Worm (Caenorhabditis elegans): ENCODE results near the gene K07F5.17.

The K07F5.17 gene

DNA sequence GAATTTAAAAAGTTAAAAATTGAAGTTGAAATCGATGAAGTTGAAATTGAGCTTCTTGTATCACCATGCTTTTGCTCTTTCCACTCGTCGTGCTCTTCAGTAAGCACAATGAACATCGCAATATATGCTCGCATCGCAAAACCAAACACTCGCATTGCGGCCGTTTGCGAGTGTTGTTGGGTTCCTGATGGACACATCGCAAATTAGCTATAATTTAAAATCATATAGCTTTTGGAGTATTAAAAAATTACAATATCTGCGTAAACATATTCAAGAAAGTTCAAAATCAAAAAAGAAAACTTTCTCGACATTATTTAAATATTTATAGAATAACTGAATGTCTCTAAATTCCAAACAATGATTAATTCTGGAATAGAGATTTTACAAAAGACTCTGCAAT, at the start of gene K07F5.17:
Gene K07F5.17, plus strand, starts transcription at position 301 of the 400 bp plus-strand sequence.
- no peak for TF ChIP-seq mab-9 (GFP tag; IDR thresholded peaks at IDR 0.05)
- TF ChIP-seq alr-1 (tag; optimal IDR thresholded peaks at IDR 0.05; ENCODE audit: borderline replicate concordance) = no peak
- no peak for TF ChIP-seq snpc-4 (tag; optimal IDR thresholded peaks at IDR 0.05)
- TF ChIP-seq blmp-1 (tag; optimal IDR thresholded peaks at IDR 0.05) = no peak
- TF ChIP-seq irx-1 (tag; optimal IDR thresholded peaks at IDR 0.05) = no peak
- TF ChIP-seq unc-62 (GFP tag; optimal IDR thresholded peaks at IDR 0.05) = no peak
- no peak for TF ChIP-seq grh-1 (GFP tag; IDR thresholded peaks at IDR 0.05)
- TF ChIP-seq nhr-20 (tag; optimal IDR thresholded peaks at IDR 0.05) = no peak
- no peak for TF ChIP-seq snu-23 (GFP tag; optimal IDR thresholded peaks at IDR 0.05)
- no peak for TF ChIP-seq lir-3 (tag; optimal IDR thresholded peaks at IDR 0.05; ENCODE audit: poor library complexity)
- TF ChIP-seq ceh-90 (tag; optimal IDR thresholded peaks at IDR 0.05) = no peak
- no peak for TF ChIP-seq nhr-11 (tag; optimal IDR thresholded peaks at IDR 0.05)
- no peak for TF ChIP-seq sox-4 (tag; optimal IDR thresholded peaks at IDR 0.05)

DNA sequence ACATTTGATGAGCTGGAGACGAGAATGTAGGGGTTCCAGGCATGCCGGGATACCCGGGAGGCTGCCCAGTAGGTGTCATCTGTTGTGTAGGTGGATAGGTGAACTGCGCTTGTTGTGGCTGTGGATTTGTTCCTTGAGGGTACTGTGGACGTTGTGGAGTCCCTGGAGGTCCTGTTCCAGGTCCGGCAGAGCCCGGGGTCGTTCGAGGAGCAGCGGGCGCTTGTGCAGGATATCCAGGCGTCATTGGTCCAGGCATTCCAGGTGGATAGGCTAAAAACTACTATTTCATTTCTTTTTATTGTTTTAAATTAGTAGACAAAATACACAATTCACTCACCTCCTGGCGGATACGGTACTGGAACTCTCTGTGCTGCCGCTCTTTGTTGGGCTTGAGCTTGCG, 46.9 kb upstream of the K07F5.17 start:
- TF ChIP-seq efl-1 (optimal IDR thresholded peaks at IDR 0.05) (no peak), efl-1 (GFP tag; optimal IDR thresholded peaks at IDR 0.05 in 1 of 2) (peak in 1 of 2 experiments; percentile 92), nhr-11 (tag; optimal IDR thresholded peaks at IDR 0.05) (no peak)

- peak; percentile 20 for TF ChIP-seq nhr-85 (tag)
- no peak for TF ChIP-seq swsn-7 (tag; optimal IDR thresholded peaks at IDR 0.05)
Measured at ce11 chrIV:9796494-9796893, 45.7 kb upstream of the K07F5.17 start, which contains the start of gene pis-1. Gene pis-1, minus strand, starts transcription at chrIV:9796594.

- no peak for TF ChIP-seq nhr-28 (tag; optimal IDR thresholded peaks at IDR 0.05)
- peak; percentile 8 to 38 for TF ChIP-seq lsy-2 (tag; optimal IDR thresholded peaks at IDR 0.05)
- TF ChIP-seq nhr-71 (tag; optimal IDR thresholded peaks at IDR 0.05) = peak; percentile 24
- TF ChIP-seq tlp-1 (tag; optimal IDR thresholded peaks at IDR 0.05) = peak; percentile 44
- peak; percentile 56 for TF ChIP-seq nhr-90 (tag; optimal IDR thresholded peaks at IDR 0.05; ENCODE audit: poor library complexity)
- TF ChIP-seq nhr-237 (tag; optimal IDR thresholded peaks at IDR 0.05) = no peak
- TF ChIP-seq efl-1 (optimal IDR thresholded peaks at IDR 0.05) = peak in 1 of 2 experiments; percentile 18
- peak in 1 of 2 experiments; percentile 53 for TF ChIP-seq efl-1 (GFP tag; optimal IDR thresholded peaks at IDR 0.05 in 1 of 2)
- no peak for TF ChIP-seq lin-15B (tag; optimal IDR thresholded peaks at IDR 0.05)
- no peak for TF ChIP-seq nhr-20 (tag; optimal IDR thresholded peaks at IDR 0.05)
- TF ChIP-seq fkh-4 (tag; optimal IDR thresholded peaks at IDR 0.05; ENCODE audit: borderline replicate concordance) = peak; percentile 34
- peak; percentile 63 for TF ChIP-seq elt-2 (tag; optimal IDR thresholded peaks at IDR 0.05)
- TF ChIP-seq aha-1 (tag; optimal IDR thresholded peaks at IDR 0.05) = no peak
- peak in 1 of 2 experiments; percentile 15 for TF ChIP-seq lin-35 (GFP tag; optimal IDR thresholded peaks at IDR 0.05)
- no peak for TF ChIP-seq grh-1 (GFP tag; IDR thresholded peaks at IDR 0.05)
- TF ChIP-seq ceh-90 (tag; optimal IDR thresholded peaks at IDR 0.05) = peak; percentile 79
- peak; percentile 25 for TF ChIP-seq dsc-1 (tag; optimal IDR thresholded peaks at IDR 0.05)
- TF ChIP-seq rnt-1 (tag; optimal IDR thresholded peaks at IDR 0.05) = peak; percentile 65
- TF ChIP-seq skn-1 (tag; optimal IDR thresholded peaks at IDR 0.05) = no peak
- peak; percentile 32 for TF ChIP-seq irx-1 (tag; optimal IDR thresholded peaks at IDR 0.05)
- TF ChIP-seq lir-3 (tag; optimal IDR thresholded peaks at IDR 0.05; ENCODE audit: poor library complexity) = peak; percentile 63
- TF ChIP-seq dpl-1 (GFP tag; optimal IDR thresholded peaks at IDR 0.05) = peak in 2 of 3 experiments; percentile 21 to 45
- TF ChIP-seq mdl-1 (tag; optimal IDR thresholded peaks at IDR 0.05) = no peak
- TF ChIP-seq hlh-17 (GFP tag; optimal IDR thresholded peaks at IDR 0.05; ENCODE audit: borderline replicate concordance) = no peak
- peak; percentile 33 for TF ChIP-seq lin-14 (GFP tag; optimal IDR thresholded peaks at IDR 0.05)
- peak; percentile 16 for TF ChIP-seq tbx-2 (tag; optimal IDR thresholded peaks at IDR 0.05)
- TF ChIP-seq ztf-11 (tag; optimal IDR thresholded peaks at IDR 0.05) = peak in 1 of 2 experiments; percentile 22
Measured at ce11 chrIV:9797304-9798003, 44.7 kb upstream of the K07F5.17 start, which contains the start of gene T13F2.2. Gene T13F2.2, minus strand, starts transcription at chrIV:9797354.
